Worm (Caenorhabditis elegans) whole organism, early embryonic: ENCODE results near the gene C52G5.3.

Source experiments
- B0310.2 ChIP-seq: sonication (generic microtip); optimal IDR thresholded peaks from 2 replicates; lab custom pipeline; 2016; ENCODE audit warnings: mild to moderate bottlenecking, missing genetic modification characterization, missing compliant biosample characterization
- F13C5.2 ChIP-seq: sonication (generic microtip); optimal IDR thresholded peaks from 2 replicates; lab custom pipeline; 2017; ENCODE audit warnings: mild to moderate bottlenecking, missing genetic modification characterization, inconsistent platforms, missing compliant biosample characterization
- aly-1 ChIP-seq: sonication (generic microtip); optimal IDR thresholded peaks from 2 replicates; lab custom pipeline; 2016; ENCODE audit warnings: missing genetic modification characterization, missing compliant biosample characterization
- ama-1 ChIP-seq: fragments of 150-350 bp; optimal IDR thresholded peaks from 2 replicates; lab custom pipeline; 2014
- ceh-13 ChIP-seq: fragments of 200-800 bp; sonication (Bioruptor generic); optimal IDR thresholded peaks from 2 replicates; lab custom pipeline; 2018; ENCODE audit warnings: mild to moderate bottlenecking, missing genetic modification characterization, missing compliant biosample characterization
- ceh-36 ChIP-seq: sonication (generic microtip); optimal IDR thresholded peaks from 2 replicates; lab custom pipeline; 2016; ENCODE audit warnings: missing genetic modification characterization, inconsistent platforms, missing compliant biosample characterization
- ets-7 ChIP-seq: sonication (generic microtip); optimal IDR thresholded peaks from 2 replicates; lab custom pipeline; 2016; ENCODE audit warnings: missing genotype, missing genetic modification characterization, missing compliant biosample characterization
- flt-1 ChIP-seq: fragments of 200-800 bp; sonication (Bioruptor generic); IDR thresholded peaks from 2 replicates; pipeline ENCODE4 v1.3.6; 2022; ENCODE audit warnings: missing genetic modification characterization, missing compliant biosample characterization
- hmbx-1 ChIP-seq: sonication (generic microtip); optimal IDR thresholded peaks from 2 replicates; lab custom pipeline; 2016; ENCODE audit warnings: mild to moderate bottlenecking, missing genetic modification characterization, missing compliant biosample characterization
- hmg-4 ChIP-seq: fragments of 200-800 bp; sonication (Bioruptor generic); optimal IDR thresholded peaks from 2 replicates; lab custom pipeline; 2018; ENCODE audit warnings: mild to moderate bottlenecking, missing genetic modification characterization, missing compliant biosample characterization
- hnd-1 ChIP-seq: sonication (generic microtip); optimal IDR thresholded peaks from 2 replicates; lab custom pipeline; 2016; ENCODE audit warnings: missing genetic modification characterization, missing compliant biosample characterization
- pes-1 ChIP-seq: fragments of 200-800 bp; sonication (Bioruptor generic); IDR thresholded peaks from 2 replicates; pipeline ENCODE4 v1.3.6; 2022; ENCODE audit warnings: missing genetic modification reagents, missing genetic modification characterization, missing compliant biosample characterization
- scrt-1 ChIP-seq: fragments of 200-800 bp; sonication (Bioruptor generic); IDR thresholded peaks from 2 replicates; pipeline ENCODE4 v1.3.6; 2022; ENCODE audit warnings: missing genetic modification characterization, missing compliant biosample characterization
- sea-1 ChIP-seq: fragments of 200-800 bp; sonication (Bioruptor generic); conservative IDR thresholded peaks from 2 replicates; pipeline ENCODE4 v1.3.6; 2022; ENCODE audit warnings: missing genetic modification characterization, missing compliant biosample characterization
- tbx-11 ChIP-seq: fragments of 200-800 bp; sonication (Bioruptor generic); IDR thresholded peaks from 2 replicates; pipeline ENCODE4 v1.3.6; 2022; ENCODE audit warnings: missing genetic modification characterization, missing compliant biosample characterization
- tbx-37 ChIP-seq: fragments of 200-800 bp; sonication (Bioruptor generic); conservative IDR thresholded peaks from 2 replicates; pipeline ENCODE4 v1.3.6; 2022; ENCODE audit warnings: missing genetic modification reagents, missing genetic modification characterization, missing compliant biosample characterization
- tra-4 ChIP-seq: sonication (generic microtip); optimal IDR thresholded peaks from 2 replicates; lab custom pipeline; 2017; ENCODE audit warnings: missing genetic modification characterization, missing compliant biosample characterization

Gene C52G5.3

DNA sequence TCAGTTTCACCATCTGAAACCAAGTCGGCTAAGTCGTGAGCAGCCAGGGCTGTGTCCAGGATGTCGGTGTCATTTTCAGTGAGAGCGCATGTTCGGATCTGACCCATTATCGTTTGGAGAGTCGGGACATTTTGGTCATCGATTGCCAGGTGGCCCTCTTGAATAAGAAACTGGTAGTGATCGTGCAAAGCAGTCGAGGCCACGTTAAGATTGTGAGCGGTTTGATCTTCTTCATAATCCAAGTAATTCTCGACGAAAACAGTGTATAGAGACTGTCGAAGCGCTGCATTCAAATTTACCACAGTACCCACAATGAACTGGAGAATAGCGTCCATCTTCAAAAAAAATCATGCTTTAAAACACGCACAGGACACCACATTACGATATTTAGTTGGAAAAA is 16.6 kb upstream of the C52G5.3 start, which contains the start of gene T14G8.6:
TSS of gene T14G8.6 (minus strand) at position 338 of the 400 bp plus-strand sequence.
- TF ChIP-seq aly-1 = no peak

DNA sequence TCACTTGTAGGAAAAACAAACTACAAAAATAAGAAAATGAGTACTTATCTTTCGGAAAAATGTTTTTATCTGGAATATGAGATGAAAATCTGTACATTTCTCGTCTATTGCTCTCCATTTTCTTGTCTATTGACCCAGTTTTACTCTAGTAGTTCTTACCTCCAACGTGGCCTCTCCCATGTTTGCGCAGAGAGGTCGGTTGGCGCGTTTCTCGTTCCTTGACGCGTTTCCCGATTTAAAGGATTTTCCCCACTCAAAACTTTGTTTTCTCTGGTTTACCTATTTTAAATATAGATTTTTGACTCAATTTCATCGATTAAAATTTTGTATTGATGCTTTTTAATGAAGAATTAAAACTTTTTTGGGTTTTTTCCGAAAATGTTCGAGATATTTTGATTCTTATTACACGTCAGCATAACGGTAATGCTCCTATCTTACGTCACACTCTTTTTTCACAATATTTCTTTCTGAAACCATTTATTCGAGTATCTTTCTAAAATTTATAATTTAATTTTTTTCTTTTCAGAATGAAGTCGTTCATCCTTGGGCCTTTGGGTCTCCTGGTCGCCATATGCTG is 14.9 kb upstream of the C52G5.3 start, which contains the start of gene T14G8.3:
TSS of gene T14G8.3 (plus strand) at position 527 of the 577 bp plus-strand sequence.
- TF ChIP-seq tbx-11 (GFP tag; lab: Robert Waterston, UW) (no peak), B0310.2 (tag; lab: Kevin White, UChicago) (no peak), scrt-1 (GFP tag; lab: Robert Waterston, UW) (no peak), aly-1 (no peak), tbx-37 (GFP tag; lab: Robert Waterston, UW) (no peak), ceh-13 (GFP tag; lab: Kevin White, UChicago) (no peak), ceh-36 (tag; lab: Kevin White, UChicago) (no peak), hnd-1 (no peak), hmbx-1 (no peak), sea-1 (GFP tag; lab: Robert Waterston, UW) (no peak), hmg-4 (GFP tag; lab: Kevin White, UChicago) (no peak), F13C5.2 (tag; lab: Kevin White, UChicago) (no peak), tra-4 (no peak), pes-1 (GFP tag; lab: Robert Waterston, UW) (no peak)

DNA sequence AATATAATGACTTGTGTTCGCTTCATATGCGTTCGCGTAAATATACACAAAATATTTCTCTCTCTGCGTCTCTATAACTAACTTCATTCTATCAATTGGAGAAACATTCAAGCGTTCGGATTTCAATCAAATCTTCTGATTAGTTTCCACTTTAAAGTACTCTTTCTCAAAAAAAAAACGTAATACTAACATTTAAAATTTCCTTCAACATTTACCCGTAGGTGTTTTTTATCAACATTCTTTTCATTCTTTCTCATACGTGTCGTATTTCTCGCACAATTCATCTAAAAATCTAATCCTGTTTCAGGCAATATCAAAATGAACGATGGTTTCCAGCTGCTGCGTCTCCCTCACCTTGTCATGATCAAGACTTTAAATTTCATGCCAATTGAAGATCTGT is 11.8 kb upstream of the C52G5.3 start, which contains the start of gene T14G8.2:
TSS of gene T14G8.2 (plus strand) at position 301 of the 400 bp plus-strand sequence.
- TF ChIP-seq flt-1 (no peak), ceh-13 (GFP tag; lab: Kevin White, UChicago) (no peak), ama-1 (lab: Kevin White, UChicago) (no peak), F13C5.2 (tag; lab: Kevin White, UChicago) (no peak), B0310.2 (tag; lab: Kevin White, UChicago) (no peak), hmbx-1 (no peak), pes-1 (GFP tag; lab: Robert Waterston, UW) (no peak), hmg-4 (GFP tag; lab: Kevin White, UChicago) (no peak), sea-1 (GFP tag; lab: Robert Waterston, UW) (no peak), aly-1 (no peak), ets-7 (no peak), scrt-1 (GFP tag; lab: Robert Waterston, UW) (no peak), tbx-11 (GFP tag; lab: Robert Waterston, UW) (no peak), hnd-1 (no peak), tbx-37 (GFP tag; lab: Robert Waterston, UW) (no peak), ceh-36 (tag; lab: Kevin White, UChicago) (no peak), tra-4 (no peak)

DNA sequence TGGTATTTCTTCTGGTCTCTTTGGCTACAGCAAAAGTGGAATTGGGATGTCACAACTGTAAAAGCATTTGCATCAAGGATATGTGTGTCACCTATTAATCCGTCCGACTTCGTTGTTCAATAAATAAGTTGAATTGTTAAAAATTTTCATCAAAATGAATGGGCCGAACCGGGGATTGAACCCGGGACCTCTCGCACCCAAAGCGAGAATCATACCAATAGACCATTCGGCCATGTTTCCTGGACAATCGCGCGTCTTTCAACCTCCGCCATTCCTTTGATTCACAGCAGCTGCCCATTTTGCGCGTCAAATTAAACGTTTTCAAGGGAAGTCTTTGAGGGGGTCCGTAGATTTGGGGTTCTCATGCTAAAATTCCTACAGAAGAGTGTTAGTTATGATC is 8.7 kb upstream of the C52G5.3 start:
- TF ChIP-seq flt-1 = peak; percentile 60
- no peak for TF ChIP-seq ceh-36 (tag; lab: Kevin White, UChicago)
- no peak for TF ChIP-seq F13C5.2 (tag; lab: Kevin White, UChicago)
- TF ChIP-seq scrt-1 (GFP tag; lab: Robert Waterston, UW) = peak; percentile 60; the same call in 1 of the 2 replicates
- 0 out of 2 replicates have a peak, but pooled peaks have one; percentile 44 for TF ChIP-seq tbx-37 (GFP tag; lab: Robert Waterston, UW)
- no peak for TF ChIP-seq ets-7
- no peak for TF ChIP-seq hmg-4 (GFP tag; lab: Kevin White, UChicago)
- TF ChIP-seq B0310.2 (tag; lab: Kevin White, UChicago) = no peak
- no peak for TF ChIP-seq hmbx-1
- no peak for TF ChIP-seq hnd-1
- no peak for TF ChIP-seq aly-1
- TF ChIP-seq tbx-11 (GFP tag; lab: Robert Waterston, UW) = no peak
- TF ChIP-seq pes-1 (GFP tag; lab: Robert Waterston, UW) = peak; percentile 69
- 0 out of 2 replicates have a peak, but pooled peaks have one; percentile 44 for TF ChIP-seq sea-1 (GFP tag; lab: Robert Waterston, UW)
- TF ChIP-seq ceh-13 (GFP tag; lab: Kevin White, UChicago) = no peak
- TF ChIP-seq ama-1 (lab: Kevin White, UChicago) = no peak
- TF ChIP-seq tra-4 = no peak

DNA sequence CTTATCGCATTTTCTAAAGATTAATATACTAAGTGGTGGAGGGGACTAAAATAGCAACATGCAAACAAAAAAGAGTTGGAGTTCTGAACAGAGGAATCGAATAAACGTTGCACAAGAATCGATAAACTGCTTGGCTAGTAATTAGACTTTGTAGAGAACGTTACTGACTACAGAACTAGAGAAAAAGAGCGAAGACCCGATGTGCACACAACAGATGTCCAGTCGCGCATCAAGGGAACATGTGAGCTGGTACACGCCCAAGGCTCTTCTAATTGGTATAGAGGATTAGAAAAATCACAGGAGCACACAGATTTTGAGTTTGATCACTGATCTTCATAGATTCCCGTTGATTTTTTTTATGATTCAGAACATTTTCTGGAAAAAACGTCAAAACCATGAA is 8.2 kb upstream of the C52G5.3 start:
- TF ChIP-seq sea-1 (GFP tag; lab: Robert Waterston, UW) = no peak
- TF ChIP-seq ceh-13 (GFP tag; lab: Kevin White, UChicago) = no peak
- TF ChIP-seq pes-1 (GFP tag; lab: Robert Waterston, UW) = no peak
- no peak for TF ChIP-seq aly-1
- no peak for TF ChIP-seq scrt-1 (GFP tag; lab: Robert Waterston, UW)
- TF ChIP-seq hmbx-1 = no peak
- no peak for TF ChIP-seq flt-1
- no peak for TF ChIP-seq tbx-37 (GFP tag; lab: Robert Waterston, UW)
- TF ChIP-seq ets-7 = no peak
- TF ChIP-seq B0310.2 (tag; lab: Kevin White, UChicago) = no peak
- TF ChIP-seq ceh-36 (tag; lab: Kevin White, UChicago) = no peak
- TF ChIP-seq tbx-11 (GFP tag; lab: Robert Waterston, UW) = no peak
- no peak for TF ChIP-seq hmg-4 (GFP tag; lab: Kevin White, UChicago)
- TF ChIP-seq ama-1 (lab: Kevin White, UChicago) = no peak
- no peak for TF ChIP-seq hnd-1
- no peak for TF ChIP-seq F13C5.2 (tag; lab: Kevin White, UChicago)
- TF ChIP-seq tra-4 = no peak

DNA sequence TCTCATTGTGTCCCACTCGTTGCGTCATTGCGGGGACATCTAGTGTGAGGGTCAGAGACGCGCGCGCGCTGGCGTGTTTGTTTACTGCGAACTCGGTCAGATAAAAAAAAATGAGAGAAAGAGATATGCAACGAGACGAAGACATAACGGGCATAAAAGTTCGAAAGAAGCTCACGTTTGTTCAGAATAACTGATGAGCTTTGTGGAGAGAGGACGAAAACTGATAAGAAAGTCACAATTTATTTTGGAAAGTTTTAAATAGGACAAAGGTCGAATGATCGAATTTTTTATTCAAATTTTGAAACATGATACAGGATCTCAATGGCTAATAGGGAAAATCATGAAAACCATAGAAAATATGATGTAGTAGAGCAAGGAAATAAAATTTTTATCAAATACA is 7.1 kb upstream of the C52G5.3 start:
- TF ChIP-seq hmbx-1 (no peak), scrt-1 (GFP tag; lab: Robert Waterston, UW) (no peak), ets-7 (no peak), B0310.2 (tag; lab: Kevin White, UChicago) (no peak), tbx-37 (GFP tag; lab: Robert Waterston, UW) (no peak), flt-1 (no peak), ceh-36 (tag; lab: Kevin White, UChicago) (no peak), hmg-4 (GFP tag; lab: Kevin White, UChicago) (no peak), ama-1 (lab: Kevin White, UChicago) (no peak), aly-1 (no peak), sea-1 (GFP tag; lab: Robert Waterston, UW) (no peak), tra-4 (no peak), hnd-1 (no peak), F13C5.2 (tag; lab: Kevin White, UChicago) (no peak), pes-1 (GFP tag; lab: Robert Waterston, UW) (no peak), ceh-13 (GFP tag; lab: Kevin White, UChicago) (no peak), tbx-11 (GFP tag; lab: Robert Waterston, UW) (no peak)
